Worm (Caenorhabditis elegans) whole organism, young adult: Measurements from ENCODE around the gene C34C12.6.
A peak's percentile ranks its signal among the peaks of the same experiment; 100 is the strongest.

Source experiments
- B0261.1 ChIP-seq: sonication (generic microtip); optimal IDR thresholded peaks from 2 replicates; lab custom pipeline; 2016; ENCODE audit warnings: mild to moderate bottlenecking, missing genetic modification characterization, moderate library complexity, missing compliant biosample characterization
- F22D6.2 ChIP-seq: sonication (generic microtip); optimal IDR thresholded peaks from 2 replicates; lab custom pipeline; 2016; ENCODE audit warnings: mild to moderate bottlenecking, missing genetic modification characterization, missing compliant biosample characterization
- F49E8.2 ChIP-seq: sonication (generic microtip); optimal IDR thresholded peaks from 3 replicates; lab custom pipeline; 2017; ENCODE audit warnings: missing genetic modification characterization, mild to moderate bottlenecking, missing compliant biosample characterization, antibody characterized with exemption, moderate library complexity; ENCODE audit not compliant: insufficient read depth
- F52B5.7 ChIP-seq: sonication (generic microtip); optimal IDR thresholded peaks from 2 replicates; lab custom pipeline; 2016; ENCODE audit warnings: mild to moderate bottlenecking, missing genetic modification characterization, missing compliant biosample characterization
- F57C9.4 ChIP-seq: sonication (generic microtip); optimal IDR thresholded peaks from 2 replicates; lab custom pipeline; 2017; ENCODE audit warnings: mild to moderate bottlenecking, missing genetic modification characterization, missing compliant biosample characterization
- K11D2.4 ChIP-seq: fragments of 200-800 bp; sonication (Bioruptor generic); IDR thresholded peaks from 2 replicates; pipeline ENCODE4 v1.3.6; 2022; ENCODE audit warnings: missing genetic modification reagents, missing genetic modification characterization, missing compliant biosample characterization
- Y53F4B.3 ChIP-seq: fragments of 200-800 bp; sonication (Bioruptor generic); IDR thresholded peaks from 2 replicates; pipeline ENCODE4 v1.3.6; 2022; ENCODE audit warnings: missing genetic modification reagents, missing genetic modification characterization, missing compliant biosample characterization
- Y53G8AR.9 ChIP-seq: fragments of 200-800 bp; sonication (Bioruptor generic); conservative IDR thresholded peaks from 2 replicates; pipeline ENCODE4 v1.3.6; 2022; ENCODE audit warnings: missing genetic modification reagents, missing genetic modification characterization, missing compliant biosample characterization
- ZK185.1 ChIP-seq: sonication (generic microtip); optimal IDR thresholded peaks from 2 replicates; lab custom pipeline; 2016; ENCODE audit warnings: mild to moderate bottlenecking, missing genetic modification characterization, missing compliant biosample characterization; ENCODE audit not compliant: poor library complexity, severe bottlenecking
- attf-5 ChIP-seq: fragments of 200-800 bp; sonication (Bioruptor generic); optimal IDR thresholded peaks from 2 replicates; lab custom pipeline; 2018; ENCODE audit warnings: mild to moderate bottlenecking, missing genetic modification characterization, missing compliant biosample characterization
- bed-1 ChIP-seq: fragments of 200-800 bp; sonication (Bioruptor generic); IDR thresholded peaks from 2 replicates; pipeline ENCODE4 v1.3.6; 2022; ENCODE audit warnings: missing genetic modification reagents, missing genetic modification characterization, missing compliant biosample characterization
- bed-2 ChIP-seq: fragments of 200-800 bp; sonication (Bioruptor generic); IDR thresholded peaks from 2 replicates; pipeline ENCODE4 v1.3.6; 2022; ENCODE audit warnings: missing genetic modification reagents, missing genetic modification characterization, missing compliant biosample characterization
- ccch-3 ChIP-seq: fragments of 200-800 bp; sonication (Bioruptor generic); optimal IDR thresholded peaks from 2 replicates; lab custom pipeline; 2018; ENCODE audit warnings: mild to moderate bottlenecking, missing genetic modification characterization, missing compliant biosample characterization
- cebp-2 ChIP-seq: fragments of 200-800 bp; sonication (Bioruptor generic); IDR thresholded peaks from 2 replicates; pipeline ENCODE4 v1.3.6; 2022; ENCODE audit warnings: missing genetic modification characterization, missing compliant biosample characterization
- ceh-100 ChIP-seq: fragments of 200-800 bp; sonication (Bioruptor generic); IDR thresholded peaks from 2 replicates; pipeline ENCODE4 v1.3.6; 2022; ENCODE audit warnings: missing genetic modification reagents, missing genetic modification characterization, missing compliant biosample characterization
- ceh-27 ChIP-seq: fragments of 200-800 bp; sonication (Bioruptor generic); optimal IDR thresholded peaks from 2 replicates; lab custom pipeline; 2018; ENCODE audit warnings: mild to moderate bottlenecking, missing genetic modification characterization, moderate library complexity, missing compliant biosample characterization
- ceh-58 ChIP-seq: fragments of 200-800 bp; sonication (Bioruptor generic); IDR thresholded peaks from 2 replicates; pipeline ENCODE4 v1.3.6; 2022; ENCODE audit warnings: missing genetic modification characterization, missing compliant biosample characterization
- chd-7 ChIP-seq: sonication (generic microtip); optimal IDR thresholded peaks from 2 replicates; lab custom pipeline; 2016; ENCODE audit warnings: mild to moderate bottlenecking, missing genetic modification characterization, moderate library complexity, missing compliant biosample characterization
- dox-1 ChIP-seq: fragments of 200-800 bp; sonication (Bioruptor generic); IDR thresholded peaks from 2 replicates; pipeline ENCODE4 v1.3.6; 2022; ENCODE audit warnings: missing genetic modification reagents, missing genetic modification characterization, missing compliant biosample characterization
- dpl-1 ChIP-seq: fragments of 150-350 bp; optimal IDR thresholded peaks from 2 replicates; lab custom pipeline; 2014; ENCODE audit warnings: missing biosample characterization, missing genetic modification reagents, missing genetic modification characterization
- efl-1 ChIP-seq: fragments of 150-350 bp; optimal IDR thresholded peaks from 2 replicates; lab custom pipeline; 2014; ENCODE audit warnings: missing biosample characterization, missing genetic modification reagents, missing genetic modification characterization
- egl-44 ChIP-seq: fragments of 200-800 bp; sonication (Bioruptor generic); IDR thresholded peaks from 2 replicates; pipeline ENCODE4 v1.3.6; 2022; ENCODE audit warnings: missing genetic modification reagents, missing genetic modification characterization, missing compliant biosample characterization
- fkh-3 ChIP-seq: sonication (generic microtip); optimal IDR thresholded peaks from 2 replicates; lab custom pipeline; 2016; ENCODE audit warnings: mild to moderate bottlenecking, missing genetic modification characterization, missing compliant biosample characterization
- gei-17 ChIP-seq: fragments of 200-800 bp; sonication (Bioruptor generic); optimal IDR thresholded peaks from 2 replicates; lab custom pipeline; 2018; ENCODE audit warnings: mild to moderate bottlenecking, missing genetic modification characterization, missing compliant biosample characterization
- him-1 ChIP-seq: sonication (generic microtip); optimal IDR thresholded peaks from 2 replicates; lab custom pipeline; 2016; ENCODE audit warnings: missing genotype, missing genetic modification reagents, missing genetic modification characterization, missing compliant biosample characterization
- hlh-26 ChIP-seq: fragments of 200-800 bp; sonication (Bioruptor generic); conservative IDR thresholded peaks from 2 replicates; pipeline ENCODE4 v1.3.6; 2022; ENCODE audit warnings: missing genetic modification reagents, missing genetic modification characterization, missing compliant biosample characterization
- hsf-1 ChIP-seq: fragments of 200-800 bp; sonication (Bioruptor generic); IDR thresholded peaks from 2 replicates; pipeline ENCODE4 v1.3.6; 2022; ENCODE audit warnings: missing genetic modification reagents, missing genetic modification characterization, missing compliant biosample characterization
- lin-54 ChIP-seq: fragments of 200-800 bp; sonication (Bioruptor generic); optimal IDR thresholded peaks from 2 replicates; lab custom pipeline; 2018; ENCODE audit warnings: mild to moderate bottlenecking, missing genetic modification characterization, missing compliant biosample characterization
- lir-1 ChIP-seq: fragments of 200-800 bp; sonication (Bioruptor generic); conservative IDR thresholded peaks from 2 replicates; pipeline ENCODE4 v1.3.6; 2022; ENCODE audit warnings: missing genetic modification reagents, missing genetic modification characterization, missing compliant biosample characterization
- lsl-1 ChIP-seq: fragments of 200-800 bp; sonication (Bioruptor generic); optimal IDR thresholded peaks from 2 replicates; lab custom pipeline; 2018; ENCODE audit warnings: mild to moderate bottlenecking, missing genetic modification characterization, moderate library complexity, missing compliant biosample characterization
- madf-6 ChIP-seq: fragments of 200-800 bp; sonication (Bioruptor generic); IDR thresholded peaks from 2 replicates; pipeline ENCODE4 v1.3.6; 2022; ENCODE audit warnings: missing genetic modification reagents, missing genetic modification characterization, missing compliant biosample characterization
- madf-8 ChIP-seq: fragments of 200-800 bp; sonication (Bioruptor generic); conservative IDR thresholded peaks from 2 replicates; pipeline ENCODE4 v1.3.6; 2022; ENCODE audit warnings: missing genetic modification reagents, missing genetic modification characterization, missing compliant biosample characterization
- mcd-1 ChIP-seq: fragments of 200-800 bp; sonication (Bioruptor generic); IDR thresholded peaks from 2 replicates; pipeline ENCODE4 v1.3.6; 2022; ENCODE audit warnings: missing genetic modification reagents, missing genetic modification characterization, missing compliant biosample characterization
- mxl-1 ChIP-seq: sonication (generic microtip); optimal IDR thresholded peaks from 2 replicates; lab custom pipeline; 2016; ENCODE audit warnings: missing genetic modification characterization, missing compliant biosample characterization
- nhr-120 ChIP-seq: fragments of 200-800 bp; sonication (Bioruptor generic); IDR thresholded peaks from 2 replicates; pipeline ENCODE4 v1.3.6; 2022; ENCODE audit warnings: missing genetic modification characterization, missing compliant biosample characterization
- nhr-27 ChIP-seq: fragments of 200-800 bp; sonication (Bioruptor generic); optimal IDR thresholded peaks from 2 replicates; lab custom pipeline; 2018; ENCODE audit warnings: mild to moderate bottlenecking, missing genetic modification characterization, moderate library complexity, missing compliant biosample characterization
- pbrm-1 ChIP-seq: fragments of 200-800 bp; sonication (Bioruptor generic); IDR thresholded peaks from 2 replicates; pipeline ENCODE4 v1.3.6; 2022; ENCODE audit warnings: missing genetic modification reagents, missing genetic modification characterization, missing compliant biosample characterization
- pha-4 ChIP-seq: fragments of 150-350 bp; sonication (generic microtip); optimal IDR thresholded peaks from 2 replicates; lab custom pipeline; 2014; ENCODE audit warnings: missing biosample characterization, missing genetic modification reagents, missing genetic modification characterization
- rcor-1 ChIP-seq: fragments of 200-800 bp; sonication (Bioruptor generic); IDR thresholded peaks from 2 replicates; pipeline ENCODE4 v1.3.6; 2022; ENCODE audit warnings: missing genetic modification reagents, missing genetic modification characterization, missing compliant biosample characterization
- rec-8 ChIP-seq, 2 experiments: sonication (generic microtip); optimal IDR thresholded peaks; 2 replicates each; lab custom pipeline; 2016; ENCODE audit warnings: mild to moderate bottlenecking in 2 of 2, missing genetic modification characterization in 2 of 2, missing genetic modification reagents in 2 of 2, missing genotype in 2 of 2, missing biosample characterization in 1 of 2, missing compliant biosample characterization in 1 of 2, moderate library complexity in 1 of 2
- snpc-3.4 ChIP-seq: sonication (generic microtip); optimal IDR thresholded peaks from 2 replicates; lab custom pipeline; 2017; ENCODE audit warnings: missing genetic modification characterization, mild to moderate bottlenecking, missing compliant biosample characterization, antibody characterized with exemption, moderate library complexity, missing genotype, missing genetic modification reagents
- snpc-4 ChIP-seq, 5 experiments: fragments of 150-350 bp in 1 of 5; sonication (generic microtip) in 4 of 5; optimal IDR thresholded peaks; 2 replicates each; lab custom pipeline; 2014 to 2018; ENCODE audit warnings: missing genetic modification characterization in 5 of 5, missing biosample characterization in 3 of 5, antibody characterized with exemption in 2 of 5, mild to moderate bottlenecking in 2 of 5, missing compliant biosample characterization in 2 of 5, missing genotype in 2 of 5, moderate library complexity in 2 of 5, missing genetic modification reagents in 1 of 5
- somi-1 ChIP-seq: fragments of 200-800 bp; sonication (Bioruptor generic); optimal IDR thresholded peaks from 2 replicates; lab custom pipeline; 2018; ENCODE audit warnings: mild to moderate bottlenecking, missing genetic modification characterization, missing compliant biosample characterization
- ztf-22 ChIP-seq: fragments of 200-800 bp; sonication (Bioruptor generic); optimal IDR thresholded peaks from 2 replicates; lab custom pipeline; 2018; ENCODE audit warnings: mild to moderate bottlenecking, missing genetic modification characterization, moderate library complexity, missing compliant biosample characterization
- ztf-26 ChIP-seq: sonication (generic microtip); optimal IDR thresholded peaks from 2 replicates; lab custom pipeline; 2017; ENCODE audit warnings: missing genetic modification characterization, missing compliant biosample characterization
- ztf-6 ChIP-seq: fragments of 200-800 bp; sonication (Bioruptor generic); IDR thresholded peaks from 2 replicates; pipeline ENCODE4 v1.3.6; 2022; ENCODE audit warnings: missing genetic modification reagents, missing genetic modification characterization, missing compliant biosample characterization

Gene C34C12.6

DNA sequence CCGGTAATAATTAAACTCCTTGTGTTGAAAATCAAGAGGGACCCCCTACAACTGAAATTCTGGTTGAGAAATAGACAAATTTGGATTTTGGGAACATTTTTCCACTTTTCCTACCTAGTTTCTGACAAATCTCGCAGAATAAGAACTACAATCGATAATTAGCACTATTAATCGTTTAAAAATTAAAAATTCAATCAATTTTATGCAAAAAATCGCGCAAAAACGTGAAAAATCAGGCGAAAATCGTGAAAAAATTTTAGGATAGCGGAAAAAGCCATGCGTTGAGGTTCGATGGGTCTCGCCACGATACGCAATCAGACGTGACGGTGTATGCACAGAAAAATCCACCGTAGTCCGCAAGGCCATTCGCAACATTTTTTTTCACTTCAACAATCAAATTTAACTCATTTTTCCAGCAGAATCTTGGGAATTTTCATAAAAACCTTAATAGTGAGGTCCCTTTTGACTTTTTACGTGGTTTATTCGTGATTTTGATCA is 22.7 kb downstream of the C34C12.6 start, which contains the start of gene lias-1 (continued):
- TF ChIP-seq madf-6 (GFP tag; lab: Robert Waterston, UW) = peak; percentile 75
- peak; percentile 78 for TF ChIP-seq mcd-1
- peak; percentile 56 for TF ChIP-seq ceh-27
- peak; percentile 31 for TF ChIP-seq pha-4 (tag; lab: Kevin White, UChicago)
- TF ChIP-seq cebp-2 (GFP tag; lab: Robert Waterston, UW) = no peak
- no peak for TF ChIP-seq somi-1 (GFP tag; lab: Kevin White, UChicago)
- no peak for TF ChIP-seq ztf-22 (GFP tag; lab: Kevin White, UChicago)
- TF ChIP-seq him-1 = no peak
- TF ChIP-seq F22D6.2 (tag; lab: Kevin White, UChicago) = peak; percentile 7
- no peak for TF ChIP-seq gei-17 (GFP tag; lab: Kevin White, UChicago)
- TF ChIP-seq F52B5.7 = no peak
- TF ChIP-seq dpl-1 (GFP tag; lab: Kevin White, UChicago) = peak; percentile 58
- no peak for TF ChIP-seq mxl-1
- TF ChIP-seq fkh-3 (tag; lab: Kevin White, UChicago) = no peak
- no peak for TF ChIP-seq ccch-3 (GFP tag; lab: Kevin White, UChicago)
- 0 out of 2 replicates have a peak, but pooled peaks have one; percentile 39 for TF ChIP-seq Y53G8AR.9 (GFP tag; lab: Robert Waterston, UW)
- no peak for TF ChIP-seq nhr-120 (GFP tag; lab: Robert Waterston, UW)
- TF ChIP-seq bed-1 (GFP tag; lab: Robert Waterston, UW) = no peak
- TF ChIP-seq K11D2.4 (GFP tag; lab: Robert Waterston, UW) = no peak
- TF ChIP-seq snpc-4 (GFP tag; optimal IDR thresholded peaks at IDR 0.05; lab: Kevin White, UChicago) = no peak
- peak in 3 of 4 experiments; percentile 28 to 45 (median 31) for TF ChIP-seq snpc-4 (tag; optimal IDR thresholded peaks at IDR 0.05; lab: Kevin White, UChicago)
- no peak for TF ChIP-seq ztf-6 (GFP tag; lab: Robert Waterston, UW)
- TF ChIP-seq hsf-1 = no peak
- no peak for TF ChIP-seq rec-8 (tag; optimal IDR thresholded peaks at IDR 0.05; lab: Kevin White, UChicago)
- peak; percentile 59 for TF ChIP-seq rcor-1
- peak; percentile 82 for TF ChIP-seq attf-5 (GFP tag; lab: Kevin White, UChicago)
- TF ChIP-seq ZK185.1 (tag; lab: Kevin White, UChicago) = peak; percentile 76
- no peak for TF ChIP-seq ztf-26 (tag; lab: Kevin White, UChicago)
- no peak for TF ChIP-seq pbrm-1 (GFP tag; lab: Robert Waterston, UW)
- TF ChIP-seq lin-54 (GFP tag; lab: Kevin White, UChicago) = peak; percentile 69
- peak; percentile 75 for TF ChIP-seq dox-1 (GFP tag; lab: Robert Waterston, UW)
- TF ChIP-seq B0261.1 (tag; lab: Kevin White, UChicago) = no peak
- TF ChIP-seq nhr-27 (tag; lab: Kevin White, UChicago) = no peak
- peak; percentile 88 for TF ChIP-seq lsl-1
- TF ChIP-seq ceh-100 = peak; percentile 72
- no peak for TF ChIP-seq Y53F4B.3
- peak; percentile 60 for TF ChIP-seq efl-1 (GFP tag; lab: Kevin White, UChicago)
- TF ChIP-seq hlh-26 (GFP tag; lab: Robert Waterston, UW) = no peak
- no peak for TF ChIP-seq F57C9.4
- no peak for TF ChIP-seq egl-44
- TF ChIP-seq bed-2 = no peak
- TF ChIP-seq madf-8 = peak; percentile 39
- TF ChIP-seq chd-7 (tag; lab: Kevin White, UChicago) = no peak
- TF ChIP-seq snpc-3.4 (tag; lab: Kevin White, UChicago) = no peak
- TF ChIP-seq lir-1 (GFP tag; lab: Robert Waterston, UW) = no peak
- TF ChIP-seq ceh-58 (GFP tag; lab: Robert Waterston, UW) = no peak
- TF ChIP-seq F49E8.2 (tag; lab: Kevin White, UChicago) = peak; percentile 72
